Fruit fly (Drosophila melanogaster): ENCODE data around the gene mat.
"Not testable (repeated sequence)": the region's sequence is repeated elsewhere in the genome, so short reads cannot be mapped to it uniquely, and the experiment has no call there.

- TF ChIP-seq toe (GFP tag; optimal IDR thresholded peaks at IDR 0.05); kay (GFP tag; ENCODE audit: borderline replicate concordance); CG5204 (GFP tag; optimal IDR thresholded peaks at IDR 0.05); pad (GFP tag; optimal IDR thresholded peaks at IDR 0.05); bab1 (GFP tag; optimal IDR thresholded peaks at IDR 0.05); Crg-1 (GFP tag; optimal IDR thresholded peaks at IDR 0.05): not testable (repeated sequence)
Observed at dm6 chr3L:865096-865495, 37.6 kb upstream of the mat start, which contains the start of gene CG12502.
